Worm (Caenorhabditis elegans): ENCODE data around the gene B0244.5.
A peak's percentile ranks its signal among the peaks of the same experiment; 100 is the strongest.

B0244.5 gene

ce11 chrIII:5701491-5701890, 43.2 kb upstream of the B0244.5 start:
- no peak for TF ChIP-seq nhr-237 (tag; optimal IDR thresholded peaks at IDR 0.05)
- no peak for TF ChIP-seq lsy-2 (tag; optimal IDR thresholded peaks at IDR 0.05)
- no peak for TF ChIP-seq Y116A8C.19 (tag; optimal IDR thresholded peaks at IDR 0.05; ENCODE audit: borderline replicate concordance)
- TF ChIP-seq ceh-90 (tag; optimal IDR thresholded peaks at IDR 0.05), result no peak
- TF ChIP-seq nhr-11 (tag; optimal IDR thresholded peaks at IDR 0.05), result no peak
- no peak for TF ChIP-seq ama-1 (optimal IDR thresholded peaks at IDR 0.05)
- no peak for TF ChIP-seq fos-1 (tag; optimal IDR thresholded peaks at IDR 0.05)
- TF ChIP-seq C34B4.2 (tag; optimal IDR thresholded peaks at IDR 0.05), result no peak
- no peak for TF ChIP-seq mdl-1 (tag; optimal IDR thresholded peaks at IDR 0.05)
- no peak for TF ChIP-seq C16A3.4 (tag; optimal IDR thresholded peaks at IDR 0.05)
- no peak for TF ChIP-seq skn-1 (tag; optimal IDR thresholded peaks at IDR 0.05)
- TF ChIP-seq nhr-77 (tag; optimal IDR thresholded peaks at IDR 0.05), result no peak
- no peak for TF ChIP-seq pag-3 (tag; optimal IDR thresholded peaks at IDR 0.05; ENCODE audit: borderline replicate concordance, insufficient read depth)
- TF ChIP-seq nhr-47 (tag; optimal IDR thresholded peaks at IDR 0.05), result no peak
- TF ChIP-seq lir-3 (tag; optimal IDR thresholded peaks at IDR 0.05; ENCODE audit: poor library complexity), result no peak
- no peak for TF ChIP-seq ceh-8 (GFP tag; optimal IDR thresholded peaks at IDR 0.05)
- no peak for TF ChIP-seq pqm-1 (tag; optimal IDR thresholded peaks at IDR 0.05)

- TF ChIP-seq nhr-85 (tag) (peak; percentile 49), hlh-4 (tag; optimal IDR thresholded peaks at IDR 0.05) (no peak), nhr-71 (tag; optimal IDR thresholded peaks at IDR 0.05) (peak; percentile 13), lsy-2 (tag; optimal IDR thresholded peaks at IDR 0.05) (peak in 1 of 2 experiments; percentile 26)
Measured at ce11 chrIII:5705228-5705888, 39.3 kb upstream of the B0244.5 start, which contains the start of gene swp-1. Gene swp-1, minus strand, starts transcription at chrIII:5705525.

ce11 chrIII:5706077-5706627, 38.5 kb upstream of the B0244.5 start, which contains the start of gene rpl-23:
Gene rpl-23, minus strand, starts transcription at chrIII:5706127.
- peak; percentile 80 for TF ChIP-seq pax-3 (tag; optimal IDR thresholded peaks at IDR 0.05)
- peak; percentile 94 to 97 for TF ChIP-seq lsy-2 (tag; optimal IDR thresholded peaks at IDR 0.05)
- peak; percentile 43 for TF ChIP-seq fkh-4 (tag; optimal IDR thresholded peaks at IDR 0.05; ENCODE audit: borderline replicate concordance)
- peak; percentile 88 for TF ChIP-seq swsn-7 (tag; optimal IDR thresholded peaks at IDR 0.05)
- peak in 1 of 2 experiments; percentile 83 for TF ChIP-seq mdl-1 (tag; optimal IDR thresholded peaks at IDR 0.05)
- peak; percentile 91 for TF ChIP-seq blmp-1 (tag; optimal IDR thresholded peaks at IDR 0.05)
- peak; percentile 91 for TF ChIP-seq isw-1 (GFP tag; IDR thresholded peaks at IDR 0.05)
- TF ChIP-seq nhr-11 (tag; optimal IDR thresholded peaks at IDR 0.05), result peak; percentile 80
- TF ChIP-seq ama-1 (optimal IDR thresholded peaks at IDR 0.05), result peak; percentile 85
- TF ChIP-seq nhr-237 (tag; optimal IDR thresholded peaks at IDR 0.05), result peak; percentile 82
- TF ChIP-seq lin-14 (GFP tag; optimal IDR thresholded peaks at IDR 0.05), result peak; percentile 93
- peak; percentile 97 for TF ChIP-seq snu-23 (GFP tag; optimal IDR thresholded peaks at IDR 0.05)
- TF ChIP-seq dsc-1 (tag; optimal IDR thresholded peaks at IDR 0.05), result peak; percentile 73
- TF ChIP-seq grh-1 (GFP tag; IDR thresholded peaks at IDR 0.05), result peak; percentile 70
- TF ChIP-seq ceh-8 (GFP tag; optimal IDR thresholded peaks at IDR 0.05), result peak; percentile 15
- TF ChIP-seq unc-98 (GFP tag; IDR thresholded peaks at IDR 0.05), result no peak
- TF ChIP-seq nhr-90 (tag; optimal IDR thresholded peaks at IDR 0.05; ENCODE audit: poor library complexity), result peak; percentile 82
- TF ChIP-seq dpl-1 (GFP tag; optimal IDR thresholded peaks at IDR 0.05), result peak; percentile 86 to 88 (median 88)
- peak; percentile 91 for TF ChIP-seq nhr-19 (GFP tag; conservative IDR thresholded peaks at IDR 0.05)
- TF ChIP-seq nhr-71 (tag; optimal IDR thresholded peaks at IDR 0.05), result peak; percentile 94
- peak in 1 of 2 experiments; percentile 39 for TF ChIP-seq ztf-11 (tag; optimal IDR thresholded peaks at IDR 0.05)
- TF ChIP-seq nhr-76 (tag; optimal IDR thresholded peaks at IDR 0.05), result no peak
- peak; percentile 85 for TF ChIP-seq lin-15B (tag; optimal IDR thresholded peaks at IDR 0.05)
- TF ChIP-seq ces-1 (GFP tag; optimal IDR thresholded peaks at IDR 0.05), result no peak
- TF ChIP-seq alr-1 (tag; optimal IDR thresholded peaks at IDR 0.05; ENCODE audit: borderline replicate concordance), result no peak
- no peak for TF ChIP-seq efl-3 (GFP tag; optimal IDR thresholded peaks at IDR 0.05)
- TF ChIP-seq ceh-90 (tag; optimal IDR thresholded peaks at IDR 0.05), result no peak
- TF ChIP-seq ceh-63 (GFP tag; optimal IDR thresholded peaks at IDR 0.05), result no peak
- no peak for TF ChIP-seq unc-30 (tag; optimal IDR thresholded peaks at IDR 0.05)
- peak; percentile 85 for TF ChIP-seq unc-130 (tag; optimal IDR thresholded peaks at IDR 0.05)
- TF ChIP-seq Y116A8C.19 (tag; optimal IDR thresholded peaks at IDR 0.05; ENCODE audit: borderline replicate concordance), result no peak
- no peak for TF ChIP-seq sup-37 (GFP tag; optimal IDR thresholded peaks at IDR 0.05)
- peak; percentile 92 for TF ChIP-seq fos-1 (tag; optimal IDR thresholded peaks at IDR 0.05)
- TF ChIP-seq nhr-28 (tag; optimal IDR thresholded peaks at IDR 0.05), result no peak
- peak; percentile 30 for TF ChIP-seq aha-1 (tag; optimal IDR thresholded peaks at IDR 0.05)
- no peak for TF ChIP-seq nhr-12 (tag; optimal IDR thresholded peaks at IDR 0.05)
